Fruit fly (Drosophila melanogaster) whole organism, wandering third instar larva: ENCODE data around the gene CG32333.

ENCODE experiments used
- Abd-B ChIP-seq: fragments of >200 bp; optimal IDR thresholded peaks from 2 replicates; lab custom pipeline; 2017; ENCODE audit warnings: missing biosample characterization, missing genetic modification characterization
- CG32264 ChIP-seq: fragments of 200-800 bp; sonication (Bioruptor generic); optimal IDR thresholded peaks from 2 replicates; lab custom pipeline; 2016; ENCODE audit warnings: missing biosample characterization, missing genetic modification characterization
- CG9705 ChIP-seq: fragments of 200-800 bp; sonication (Bioruptor generic); optimal IDR thresholded peaks from 2 replicates; lab custom pipeline; 2018; ENCODE audit warnings: missing biosample characterization, mild to moderate bottlenecking, missing genetic modification characterization
- CrebA ChIP-seq: fragments of 200-800 bp; sonication (Bioruptor generic); optimal IDR thresholded peaks from 2 replicates; lab custom pipeline; 2016; ENCODE audit warnings: missing biosample characterization, mild to moderate bottlenecking, missing genetic modification characterization, borderline replicate concordance
- Dfd ChIP-seq: fragments of >200 bp; optimal IDR thresholded peaks from 2 replicates; lab custom pipeline; 2017; ENCODE audit warnings: missing biosample characterization, missing genetic modification characterization
- Dif ChIP-seq: fragments of 200-275, 200-300 bp; sonication (Bioruptor generic); optimal IDR thresholded peaks from 2 replicates; lab custom pipeline; 2018; ENCODE audit warnings: missing biosample characterization, missing genetic modification characterization; ENCODE audit not compliant: partially characterized antibody
- GATAd ChIP-seq: sonication (Bioruptor generic); optimal IDR thresholded peaks from 2 replicates; lab custom pipeline; 2016; ENCODE audit warnings: missing biosample characterization, missing genetic modification characterization
- HLH106 ChIP-seq: fragments of 200-800 bp; optimal IDR thresholded peaks from 3 replicates; lab custom pipeline; 2019; ENCODE audit warnings: missing biosample characterization, mild to moderate bottlenecking, missing genetic modification characterization, moderate library complexity
- Hnf4 ChIP-seq: fragments of 200-800 bp; sonication (Bioruptor generic); optimal IDR thresholded peaks from 2 replicates; lab custom pipeline; 2016; ENCODE audit warnings: missing biosample characterization, mild to moderate bottlenecking, missing genetic modification characterization
- Hr78 ChIP-seq: fragments of >200 bp; optimal IDR thresholded peaks from 2 replicates; lab custom pipeline; 2017; ENCODE audit warnings: missing biosample characterization, missing genetic modification characterization
- Hr83 ChIP-seq: fragments of 200-300 bp; sonication (Bioruptor generic); optimal IDR thresholded peaks from 2 replicates; lab custom pipeline; 2016; ENCODE audit warnings: missing biosample characterization, mild to moderate bottlenecking, missing genetic modification characterization, moderate library complexity; ENCODE audit not compliant: poor library complexity, severe bottlenecking
- Jra ChIP-seq: sonication (Bioruptor generic); optimal IDR thresholded peaks from 2 replicates; lab custom pipeline; 2016; ENCODE audit warnings: missing biosample characterization, missing genetic modification characterization
- Mio ChIP-seq: sonication (Bioruptor generic); optimal IDR thresholded peaks from 2 replicates; lab custom pipeline; 2016; ENCODE audit warnings: missing biosample characterization, missing genetic modification characterization
- Myc ChIP-seq: fragments of >200 bp; optimal IDR thresholded peaks from 2 replicates; lab custom pipeline; 2017
- N ChIP-seq: fragments of >200 bp; optimal IDR thresholded peaks from 2 replicates; lab custom pipeline; 2018; ENCODE audit warnings: missing biosample characterization, missing external identifiers, missing genetic modification characterization
- OdsH ChIP-seq: fragments of 200-800 bp; sonication (Bioruptor generic); optimal IDR thresholded peaks from 2 replicates; lab custom pipeline; 2016; ENCODE audit warnings: missing biosample characterization, mild to moderate bottlenecking, missing genetic modification characterization
- Rel ChIP-seq, 2 experiments: fragments of 200-800 bp; sonication (Bioruptor generic) in 1 of 2; optimal IDR thresholded peaks; 2 replicates in 1 of 2; 3 replicates in 1 of 2; lab custom pipeline; 2016 to 2019; ENCODE audit warnings: mild to moderate bottlenecking in 2 of 2, missing biosample characterization in 2 of 2, missing genetic modification characterization in 2 of 2, moderate library complexity in 1 of 2
- Sp1 ChIP-seq: fragments of 200-800 bp; sonication (Bioruptor generic); optimal IDR thresholded peaks from 3 replicates; lab custom pipeline; 2019; ENCODE audit warnings: missing biosample characterization, mild to moderate bottlenecking, missing genetic modification characterization, moderate library complexity
- Vsx2 ChIP-seq: fragments of 200-300, 225-300 bp; sonication (Bioruptor generic); optimal IDR thresholded peaks from 2 replicates; lab custom pipeline; 2018; ENCODE audit warnings: missing biosample characterization, missing genetic modification characterization; ENCODE audit not compliant: partially characterized antibody
- br ChIP-seq: fragments of 200-800 bp; sonication (Bioruptor generic); optimal IDR thresholded peaks from 2 replicates; lab custom pipeline; 2016; ENCODE audit warnings: missing biosample characterization, missing genetic modification characterization
- brk ChIP-seq: fragments of 200-800 bp; sonication (Bioruptor generic); optimal IDR thresholded peaks from 2 replicates; lab custom pipeline; 2016; ENCODE audit warnings: missing biosample characterization, mild to moderate bottlenecking, missing genetic modification characterization
- dl ChIP-seq, 2 experiments: fragments of 175-275, 200-275 bp in 1 of 2; fragments of 200-275 bp in 1 of 2; sonication (Bioruptor generic); optimal IDR thresholded peaks; lab custom pipeline; 2018; ENCODE audit warnings: mild to moderate bottlenecking in 2 of 2, missing biosample characterization in 2 of 2, missing genetic modification characterization in 2 of 2, moderate library complexity in 2 of 2; ENCODE audit not compliant: partially characterized antibody in 2 of 2, insufficient read depth in 1 of 2
- dmrt93B ChIP-seq: fragments of 200-800 bp; sonication (Bioruptor generic); optimal IDR thresholded peaks from 2 replicates; lab custom pipeline; 2018; ENCODE audit warnings: missing biosample characterization, mild to moderate bottlenecking, missing genetic modification characterization
- dsf ChIP-seq: sonication (Bioruptor generic); optimal IDR thresholded peaks from 2 replicates; lab custom pipeline; 2016; ENCODE audit warnings: missing biosample characterization, missing genetic modification characterization, borderline replicate concordance
- ey ChIP-seq: fragments of 200-800 bp; sonication (Bioruptor generic); optimal IDR thresholded peaks from 2 replicates; lab custom pipeline; 2016; ENCODE audit warnings: missing biosample characterization, missing genetic modification characterization
- foxo ChIP-seq, 2 experiments: fragments of 200-800 bp; sonication (Bioruptor generic); optimal IDR thresholded peaks; 2 replicates in 1 of 2; 3 replicates in 1 of 2; lab custom pipeline; 2016 to 2017; ENCODE audit warnings: missing biosample characterization in 2 of 2, missing genetic modification characterization in 2 of 2
- fru ChIP-seq: fragments of 200-800 bp; sonication (Bioruptor generic); optimal IDR thresholded peaks from 3 replicates; lab custom pipeline; 2016; ENCODE audit warnings: missing biosample characterization, mild to moderate bottlenecking, missing genetic modification characterization
- h ChIP-seq: fragments of 200-800 bp; sonication (Bioruptor generic); optimal IDR thresholded peaks from 3 replicates; lab custom pipeline; 2016; ENCODE audit warnings: missing biosample characterization, mild to moderate bottlenecking, missing genetic modification characterization
- jim ChIP-seq: fragments of 175-275, 200-325 bp; sonication (Bioruptor generic); optimal IDR thresholded peaks from 2 replicates; lab custom pipeline; 2016; ENCODE audit warnings: missing biosample characterization, mild to moderate bottlenecking, missing genetic modification characterization
- lola ChIP-seq: fragments of >200 bp; optimal IDR thresholded peaks from 2 replicates; lab custom pipeline; 2017; ENCODE audit warnings: missing biosample characterization, missing genetic modification characterization
- pan ChIP-seq: fragments of >200 bp; optimal IDR thresholded peaks from 2 replicates; lab custom pipeline; 2017
- psq ChIP-seq: fragments of 200-800 bp; sonication (Bioruptor generic); optimal IDR thresholded peaks from 3 replicates; lab custom pipeline; 2017; ENCODE audit warnings: missing biosample characterization, mild to moderate bottlenecking, missing genetic modification characterization, moderate library complexity
- rgr ChIP-seq: fragments of 200-800 bp; sonication (Bioruptor generic); optimal IDR thresholded peaks from 3 replicates; lab custom pipeline; 2016; ENCODE audit warnings: missing biosample characterization, mild to moderate bottlenecking, missing genetic modification characterization
- sage ChIP-seq: fragments of 200-800 bp; sonication (Bioruptor generic); optimal IDR thresholded peaks from 2 replicates; lab custom pipeline; 2016; ENCODE audit warnings: missing biosample characterization, mild to moderate bottlenecking, missing genetic modification characterization
- sv ChIP-seq: fragments of 200-800 bp; sonication (Bioruptor generic); optimal IDR thresholded peaks from 3 replicates; lab custom pipeline; 2016; ENCODE audit warnings: missing biosample characterization, missing genetic modification characterization
- tai ChIP-seq: sonication (Bioruptor generic); optimal IDR thresholded peaks from 2 replicates; lab custom pipeline; 2016; ENCODE audit warnings: missing biosample characterization, missing genetic modification characterization
- usp ChIP-seq: fragments of >200 bp; optimal IDR thresholded peaks from 2 replicates; lab custom pipeline; 2017; ENCODE audit warnings: missing biosample characterization, missing genetic modification characterization
- woc ChIP-seq: sonication (Bioruptor generic); optimal IDR thresholded peaks from 2 replicates; lab custom pipeline; 2016; ENCODE audit warnings: missing biosample characterization, mild to moderate bottlenecking, missing genetic modification characterization

CG32333 gene

dm6 chr3L:1300076-1300635 is 24.4 kb downstream of the CG32333 start:
- TF ChIP-seq dmrt93B (GFP tag; lab: Kevin White, UChicago) (no peak), rgr (peak; percentile 76), woc (peak; percentile 28), N (GFP tag; lab: Kevin White, UChicago) (no peak), Jra (GFP tag; lab: Kevin White, UChicago) (no peak), Hr83 (GFP tag; lab: Kevin White, UChicago) (no peak), fru (GFP tag; lab: Kevin White, UChicago) (peak; percentile 80), CrebA (GFP tag; lab: Kevin White, UChicago) (no peak), brk (no peak), ey (peak; percentile 68), Vsx2 (GFP tag; lab: Kevin White, UChicago) (no peak), h (GFP tag; lab: Kevin White, UChicago) (peak; percentile 80), sage (GFP tag; lab: Kevin White, UChicago) (no peak), br (GFP tag; lab: Kevin White, UChicago) (peak; percentile 59), pan (no peak), foxo (GFP tag; optimal IDR thresholded peaks at IDR 0.05; lab: Kevin White, UChicago) (peak in 1 of 2 experiments; percentile 74), GATAd (no peak), tai (GFP tag; lab: Kevin White, UChicago) (no peak), Hr78 (GFP tag; lab: Kevin White, UChicago) (no peak), lola (GFP tag; lab: Kevin White, UChicago) (no peak), CG32264 (GFP tag; lab: Kevin White, UChicago) (no peak), Sp1 (GFP tag; lab: Kevin White, UChicago) (peak; percentile 78), psq (peak; percentile 79), Mio (GFP tag; lab: Kevin White, UChicago) (no peak), CG9705 (GFP tag; lab: Kevin White, UChicago) (peak; percentile 36), dsf (no peak), Dif (GFP tag; lab: Kevin White, UChicago) (no peak), dl (GFP tag; optimal IDR thresholded peaks at IDR 0.05; lab: Kevin White, UChicago; ENCODE audit: insufficient read depth in 1 of 2, partially characterized antibody in 2 of 2) (no peak), Myc (lab: Kevin White, UChicago) (no peak), sv (peak; percentile 74), usp (GFP tag; lab: Kevin White, UChicago) (no peak), Dfd (GFP tag; lab: Kevin White, UChicago) (no peak), Hnf4 (GFP tag; lab: Kevin White, UChicago) (no peak), HLH106 (tag; lab: Kevin White, UChicago) (peak; percentile 80), jim (no peak), Abd-B (GFP tag; lab: Kevin White, UChicago) (no peak), Rel (GFP tag; optimal IDR thresholded peaks at IDR 0.05; lab: Kevin White, UChicago) (no peak), Rel (tag; optimal IDR thresholded peaks at IDR 0.05; lab: Kevin White, UChicago) (peak; percentile 54), OdsH (GFP tag; lab: Kevin White, UChicago) (peak; percentile 84)

dm6 chr3L:1302234-1302949 is 26.6 kb downstream of the CG32333 start, which contains the start of the genes Rac1 and Acat2:
Rac1 (minus strand) TSS chr3L:1302683.
Acat2 (plus strand) TSS chr3L:1302944.
- no peak for TF ChIP-seq lola (GFP tag; lab: Kevin White, UChicago)
- no peak for TF ChIP-seq h (GFP tag; lab: Kevin White, UChicago)
- peak; percentile 32 for TF ChIP-seq Myc (lab: Kevin White, UChicago)
- TF ChIP-seq sv, result peak; percentile 4
- no peak for TF ChIP-seq Hr83 (GFP tag; lab: Kevin White, UChicago)
- no peak for TF ChIP-seq dl (GFP tag; optimal IDR thresholded peaks at IDR 0.05; lab: Kevin White, UChicago; ENCODE audit: insufficient read depth in 1 of 2, partially characterized antibody in 2 of 2)
- TF ChIP-seq Rel (GFP tag; optimal IDR thresholded peaks at IDR 0.05; lab: Kevin White, UChicago), result no peak
- peak; percentile 36 for TF ChIP-seq Rel (tag; optimal IDR thresholded peaks at IDR 0.05; lab: Kevin White, UChicago)
- no peak for TF ChIP-seq Sp1 (GFP tag; lab: Kevin White, UChicago)
- TF ChIP-seq Vsx2 (GFP tag; lab: Kevin White, UChicago), result no peak
- no peak for TF ChIP-seq rgr
- TF ChIP-seq br (GFP tag; lab: Kevin White, UChicago), result no peak
- TF ChIP-seq foxo (GFP tag; optimal IDR thresholded peaks at IDR 0.05; lab: Kevin White, UChicago), result no peak
- no peak for TF ChIP-seq usp (GFP tag; lab: Kevin White, UChicago)
- no peak for TF ChIP-seq HLH106 (tag; lab: Kevin White, UChicago)
- TF ChIP-seq brk, result no peak
